Fruit fly (Drosophila melanogaster) ovary, adult (tissue): Measurements from ENCODE around the gene cindr.

ENCODE experiments used
- CG17801 ChIP-seq: fragments of 200-800 bp; optimal IDR thresholded peaks from 2 replicates; lab custom pipeline; 2019; ENCODE audit warnings: missing biosample characterization, mild to moderate bottlenecking, missing genetic modification characterization, moderate library complexity; ENCODE audit not compliant: partially characterized antibody

cindr gene

DNA sequence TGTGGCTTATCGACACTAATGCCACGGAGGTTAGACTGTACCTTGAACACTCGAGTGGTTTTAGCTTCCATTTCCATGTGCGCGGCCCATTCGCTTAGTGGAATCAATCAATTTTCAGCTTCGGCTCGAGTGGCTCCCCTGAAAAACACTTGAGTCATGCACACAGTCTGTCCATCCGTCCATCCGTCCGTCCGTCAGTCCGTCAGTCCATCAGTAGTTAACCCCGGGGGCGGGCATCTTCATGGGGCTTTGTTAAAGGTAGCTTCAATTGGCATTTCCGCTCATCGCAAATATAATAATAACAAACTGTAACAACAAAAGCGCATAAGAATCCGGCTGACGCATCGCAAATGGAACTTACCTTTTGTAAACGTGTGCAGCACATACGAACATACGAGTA, 27.3 kb upstream of the cindr start:
- TF ChIP-seq CG17801 (GFP tag; lab: Kevin White, UChicago), result no peak

DNA sequence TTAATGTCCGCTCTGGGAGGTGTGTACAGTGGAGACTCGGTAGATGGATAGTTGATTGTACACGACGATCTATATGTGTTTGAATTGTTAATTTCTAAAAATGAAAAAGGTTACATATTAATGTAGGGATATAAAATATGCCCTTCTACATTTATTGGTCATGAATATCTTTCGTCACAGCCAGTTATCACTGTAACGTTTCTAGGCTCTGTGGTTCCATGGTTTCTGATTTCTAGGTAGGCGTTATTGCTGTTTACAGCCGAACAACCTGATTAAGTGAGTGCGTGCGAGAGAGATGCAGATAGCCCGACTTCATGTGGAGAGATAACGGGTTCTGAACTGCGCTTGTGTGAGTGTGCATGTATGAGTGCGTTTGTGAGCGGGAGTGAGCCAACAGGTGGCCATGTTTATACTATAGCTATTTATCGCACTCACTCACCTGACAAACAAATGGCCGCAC, 26.7 kb upstream of the cindr start:
- peak; percentile 82 for TF ChIP-seq CG17801 (GFP tag; lab: Kevin White, UChicago)

- TF ChIP-seq CG17801 (GFP tag; lab: Kevin White, UChicago), result no peak
These were observed 25.9 kb upstream of the cindr start for dm6 chr3R:30782553-30782952.

- TF ChIP-seq CG17801 (GFP tag; lab: Kevin White, UChicago), result no peak
These were observed 19.1 kb upstream of the cindr start for dm6 chr3R:30789363-30789762.

DNA sequence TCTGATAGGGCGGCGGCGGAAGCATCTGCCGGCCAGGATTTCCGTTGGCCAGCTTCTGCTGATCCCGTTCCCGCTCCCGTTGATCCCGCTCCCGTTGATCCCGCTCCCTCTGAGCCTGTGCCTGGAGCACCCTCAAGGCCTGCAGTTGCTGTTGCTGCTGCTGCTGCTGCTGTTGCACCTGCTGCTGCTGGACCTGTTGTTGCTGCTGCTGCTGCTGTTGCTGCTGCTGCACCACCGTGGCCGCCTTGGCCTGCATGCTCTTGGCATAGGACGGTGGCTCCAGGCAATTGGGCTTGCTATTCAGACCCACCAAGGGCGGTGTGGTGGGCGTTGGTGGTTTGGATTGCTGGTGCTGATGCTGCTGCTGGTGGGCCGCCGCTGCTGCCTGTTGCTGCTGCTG, 15.5 kb upstream of the cindr start:
- TF ChIP-seq CG17801 (GFP tag; lab: Kevin White, UChicago), result no peak

dm6 chr3R:30794564-30795313, 13.7 kb upstream of the cindr start:
- no peak for TF ChIP-seq CG17801 (GFP tag; lab: Kevin White, UChicago)

DNA sequence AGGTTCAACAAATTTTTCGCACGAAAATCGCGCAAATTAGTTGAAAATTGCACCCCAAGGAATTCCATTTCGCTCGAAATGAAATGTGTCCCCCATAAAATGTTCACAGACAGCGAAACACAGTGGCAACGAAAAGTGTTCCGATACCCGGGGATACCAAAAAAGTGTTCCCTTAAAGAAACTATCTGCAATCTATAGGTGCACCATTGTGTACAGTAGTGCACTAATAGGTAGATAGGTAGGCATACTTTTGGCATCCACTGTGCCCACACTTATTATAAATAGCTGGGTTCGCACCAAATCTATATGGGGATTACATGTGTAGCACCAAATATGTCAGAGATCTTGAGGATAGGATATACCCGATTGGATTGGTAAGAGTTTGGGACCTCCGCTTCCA, 11.7 kb upstream of the cindr start:
- TF ChIP-seq CG17801 (GFP tag; lab: Kevin White, UChicago), result no peak

- no peak for TF ChIP-seq CG17801 (GFP tag; lab: Kevin White, UChicago)
These were observed 11.0 kb upstream of the cindr start for dm6 chr3R:30797323-30797911.

DNA sequence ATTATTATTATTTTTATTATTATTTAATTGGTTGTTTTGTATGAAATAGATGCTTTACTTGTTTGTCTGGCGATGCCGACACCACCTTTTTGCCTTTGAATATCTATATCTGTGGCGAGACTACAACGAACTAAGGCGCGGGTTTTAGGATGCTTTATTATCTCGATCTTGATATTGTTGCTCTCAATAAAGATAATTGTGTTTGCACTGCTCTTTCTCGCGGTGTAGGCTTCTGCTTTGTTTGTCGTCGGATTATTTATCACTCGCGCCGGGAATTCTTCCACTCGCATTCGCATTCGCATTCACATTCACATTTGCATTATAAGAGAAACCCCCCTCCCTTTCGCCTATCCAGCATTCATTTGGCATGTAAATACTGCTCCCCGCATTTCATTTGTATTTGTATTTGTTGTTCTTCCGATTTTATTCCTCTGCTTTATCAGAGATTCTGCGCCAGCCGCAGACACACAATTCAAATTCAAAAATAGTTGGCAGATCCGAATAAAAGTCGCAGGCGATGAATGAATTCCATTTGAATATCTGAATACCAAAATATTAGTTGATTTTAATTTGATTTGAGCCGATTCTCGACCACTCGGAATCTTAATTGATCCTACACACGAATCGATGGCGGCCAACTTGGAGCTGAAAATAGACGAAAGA, 8.0 kb upstream of the cindr start:
- TF ChIP-seq CG17801 (GFP tag; lab: Kevin White, UChicago), result no peak

DNA sequence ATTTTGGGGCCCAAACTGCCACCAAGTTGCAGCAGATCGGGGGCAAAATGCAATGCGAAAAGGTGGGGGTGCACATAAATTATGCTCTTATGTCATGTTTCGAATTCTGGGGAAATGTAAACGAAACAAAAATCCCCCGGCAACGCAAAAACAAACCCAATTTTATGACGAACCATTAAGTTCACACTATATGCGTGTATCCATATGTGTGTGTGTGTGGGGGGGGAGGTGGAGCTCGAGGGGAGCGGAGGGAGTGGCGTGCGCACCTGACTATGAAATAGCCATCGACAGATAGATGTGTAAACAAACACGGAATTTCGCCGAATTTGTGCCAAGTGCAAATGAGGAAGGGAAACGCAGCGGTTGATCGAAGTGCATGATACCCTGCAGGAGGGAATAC, 7.0 kb upstream of the cindr start:
- no peak for TF ChIP-seq CG17801 (GFP tag; lab: Kevin White, UChicago)

DNA sequence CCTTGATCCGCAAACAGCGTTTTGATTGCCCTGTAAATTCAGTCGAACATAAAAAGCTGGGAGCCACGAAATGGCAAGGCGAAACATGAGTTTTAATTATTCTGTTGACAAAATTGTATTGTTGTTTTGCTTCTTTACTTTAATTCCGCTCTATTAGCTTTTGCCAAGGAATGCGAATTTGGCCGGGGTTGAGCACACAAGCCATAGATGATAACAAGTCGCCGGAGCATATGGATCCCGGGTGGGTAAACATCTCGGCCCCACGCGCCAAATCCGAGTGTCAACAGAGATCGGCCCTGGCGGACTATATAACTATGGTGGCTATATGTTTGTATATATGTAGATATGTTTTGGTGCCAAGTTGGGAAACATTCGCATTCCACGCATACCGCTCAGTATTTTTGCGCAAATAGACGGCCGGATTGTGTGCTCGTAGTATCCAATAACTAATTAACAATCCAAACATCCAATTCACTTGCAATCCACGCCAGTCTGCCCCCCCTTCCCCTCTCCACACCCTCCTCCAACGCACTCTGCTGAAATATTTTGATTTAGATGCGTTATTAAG, 6.2 kb upstream of the cindr start:
- TF ChIP-seq CG17801 (GFP tag; lab: Kevin White, UChicago), result no peak

dm6 chr3R:30802779-30803178, 5.6 kb upstream of the cindr start:
- TF ChIP-seq CG17801 (GFP tag; lab: Kevin White, UChicago), result no peak

DNA sequence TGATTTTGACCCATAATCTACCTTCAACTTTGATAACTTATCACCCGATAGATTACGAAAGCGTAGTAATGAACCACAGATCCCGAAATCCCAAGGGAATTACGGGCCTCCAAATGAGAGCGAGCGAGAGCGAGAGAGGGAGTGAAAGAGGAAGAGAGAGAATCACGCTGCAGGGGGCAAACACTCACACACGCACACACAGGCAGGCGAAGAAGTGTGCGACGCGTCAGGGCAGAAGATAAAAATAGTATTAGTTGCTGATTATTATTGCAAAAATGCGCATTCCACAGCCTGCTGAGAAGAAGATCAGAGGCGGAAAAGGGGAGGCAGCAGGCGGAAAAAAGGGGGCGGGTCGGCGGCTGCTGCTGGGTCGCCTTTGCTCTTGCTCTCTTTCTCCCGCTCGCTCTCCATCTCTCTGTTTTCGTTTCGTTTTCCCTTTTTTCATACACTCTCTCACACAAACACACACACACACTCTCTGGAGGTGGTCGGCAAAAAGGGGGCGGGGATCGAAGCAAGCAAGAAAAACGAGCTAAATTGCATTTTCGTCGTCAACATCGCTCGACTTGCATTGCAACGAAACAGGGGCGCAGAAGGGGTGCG, 5.1 kb upstream of the cindr start:
- no peak for TF ChIP-seq CG17801 (GFP tag; lab: Kevin White, UChicago)

DNA sequence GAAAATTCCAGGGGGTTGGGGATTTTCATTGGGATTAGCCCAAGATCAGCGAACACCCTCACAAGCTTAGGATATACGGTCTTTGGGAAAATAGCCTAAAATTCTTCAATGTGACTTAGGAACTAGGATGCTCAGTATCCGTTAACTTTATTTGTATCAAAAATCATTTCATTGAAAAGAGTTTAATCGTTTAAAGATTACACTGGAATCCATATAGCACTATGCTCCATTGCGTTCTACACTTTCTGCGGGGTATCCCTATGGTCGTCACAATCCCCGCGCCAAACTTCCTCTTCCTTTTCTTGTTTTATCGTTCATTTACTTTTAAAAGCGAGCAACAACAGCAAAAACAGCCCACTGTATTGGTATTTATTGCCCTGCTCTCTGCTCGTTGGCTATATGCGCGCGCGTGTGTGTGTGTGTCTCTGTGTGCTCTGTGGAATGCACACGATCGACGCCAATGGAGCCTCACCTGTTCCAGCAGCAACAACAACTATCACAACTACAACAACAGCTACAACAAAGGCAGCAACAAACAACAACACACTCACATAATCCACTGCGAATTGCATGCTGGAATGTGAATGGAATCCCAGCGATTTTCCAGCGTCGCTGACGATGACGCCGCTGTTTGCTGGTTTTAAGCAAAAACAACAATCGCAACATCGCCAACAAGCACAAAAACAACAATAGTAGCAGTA, 4.5 kb upstream of the cindr start:
- TF ChIP-seq CG17801 (GFP tag; lab: Kevin White, UChicago), result peak; percentile 53
